Fruit fly (Drosophila melanogaster) ovary, adult (tissue): ENCODE measurements around the gene CG2794.

Source experiments
- CG17801 ChIP-seq: fragments of 200-800 bp; optimal IDR thresholded peaks from 2 replicates; lab custom pipeline; 2019; ENCODE audit warnings: missing biosample characterization, mild to moderate bottlenecking, missing genetic modification characterization, moderate library complexity; ENCODE audit not compliant: partially characterized antibody

Gene CG2794

DNA sequence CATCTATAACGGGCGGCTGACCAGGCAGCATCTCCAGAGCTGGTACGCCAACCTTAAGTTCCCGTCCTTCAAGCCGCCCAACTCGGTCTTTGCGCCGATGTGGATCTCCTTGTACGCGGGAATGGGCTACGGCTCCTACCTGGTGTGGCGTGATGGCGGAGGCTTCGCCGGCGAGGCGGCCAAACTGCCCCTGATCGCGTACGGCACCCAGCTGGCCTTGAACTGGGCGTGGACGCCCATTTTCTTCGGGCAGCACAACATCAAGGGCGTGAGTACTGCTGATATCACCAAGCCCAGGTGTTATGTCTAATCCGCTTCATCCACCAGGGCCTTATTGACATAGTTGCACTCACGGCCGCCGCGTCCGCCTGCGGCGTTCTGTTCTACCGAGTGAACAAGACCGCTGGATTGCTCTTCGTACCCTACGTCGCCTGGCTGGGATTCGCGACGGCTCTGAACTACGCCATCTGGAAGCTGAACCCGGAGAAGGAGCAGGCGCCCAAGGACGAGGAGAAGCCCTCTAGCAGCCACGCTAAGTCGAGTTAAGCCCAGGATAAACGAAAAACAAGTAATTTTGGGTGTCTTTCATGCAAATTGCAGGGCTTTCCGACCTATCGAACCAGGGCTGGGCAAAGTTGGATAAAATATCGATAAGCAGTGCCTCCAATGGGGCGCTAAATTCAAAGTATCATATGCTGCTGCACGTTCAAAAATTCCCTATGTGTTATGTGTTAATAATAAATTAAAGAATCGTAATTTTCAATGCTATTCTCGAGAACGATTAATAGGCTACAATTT is 4.0 kb upstream of the CG2794 start, which contains the start of gene rempA:
Gene rempA (minus strand): TSS at position 541 of the 798 bp plus-strand sequence.
- no peak for TF ChIP-seq CG17801

DNA sequence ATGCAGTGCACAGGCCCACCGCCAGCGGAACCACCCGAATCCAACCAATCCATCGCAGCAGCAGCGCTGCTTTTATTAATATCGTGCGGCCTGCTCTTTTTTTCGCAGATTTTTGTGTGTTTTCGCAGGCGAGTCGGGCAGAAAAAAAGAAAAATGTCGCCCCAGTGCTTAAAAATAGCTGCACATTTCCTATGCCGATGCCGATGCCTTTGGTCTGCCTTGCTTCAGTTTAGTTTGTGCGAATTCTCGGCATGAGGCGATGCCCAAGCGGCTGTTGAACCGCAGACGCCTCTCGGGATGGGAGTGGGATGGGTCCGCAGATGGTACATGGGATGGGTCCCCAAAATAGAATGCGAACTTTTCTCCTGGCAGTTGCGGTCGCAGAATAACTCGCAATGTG is 649 bp upstream of the CG2794 start:
- no peak for TF ChIP-seq CG17801

dm6 chr2L:568030-568429 is 4.1 kb downstream of the CG2794 start, which contains the start of the genes Nle and Sf3b1:
Nle (minus strand) TSS chr2L:568121.
Sf3b1 (plus strand) TSS chr2L:568340.
- TF ChIP-seq CG17801, result peak; percentile 28

DNA sequence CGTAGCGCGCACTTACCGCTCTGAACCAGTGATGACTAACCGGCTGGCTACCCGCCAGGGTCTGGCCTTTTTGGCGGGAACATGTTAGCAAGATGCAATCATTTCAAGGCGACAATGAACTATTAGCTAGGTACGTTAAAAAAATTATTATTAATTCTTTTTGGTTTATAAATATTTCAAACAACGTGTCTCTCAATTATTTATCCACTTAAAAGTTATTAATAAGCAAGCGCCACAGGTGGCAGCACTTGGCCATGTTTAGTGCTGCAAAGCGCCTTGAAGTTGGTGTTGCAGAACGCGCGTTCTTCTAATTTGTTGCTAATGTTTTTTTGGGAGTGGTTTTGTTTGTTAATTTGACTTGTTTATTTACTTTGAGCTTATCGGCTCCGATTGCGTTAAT is 10.3 kb downstream of the CG2794 start, which contains the start of the genes Ipk2 and cold:
Gene Ipk2 (minus strand): TSS at position 39 of the 400 bp plus-strand sequence.
Gene cold (plus strand): TSS at position 66 of the 400 bp plus-strand sequence.
- peak; percentile 81 for TF ChIP-seq CG17801

DNA sequence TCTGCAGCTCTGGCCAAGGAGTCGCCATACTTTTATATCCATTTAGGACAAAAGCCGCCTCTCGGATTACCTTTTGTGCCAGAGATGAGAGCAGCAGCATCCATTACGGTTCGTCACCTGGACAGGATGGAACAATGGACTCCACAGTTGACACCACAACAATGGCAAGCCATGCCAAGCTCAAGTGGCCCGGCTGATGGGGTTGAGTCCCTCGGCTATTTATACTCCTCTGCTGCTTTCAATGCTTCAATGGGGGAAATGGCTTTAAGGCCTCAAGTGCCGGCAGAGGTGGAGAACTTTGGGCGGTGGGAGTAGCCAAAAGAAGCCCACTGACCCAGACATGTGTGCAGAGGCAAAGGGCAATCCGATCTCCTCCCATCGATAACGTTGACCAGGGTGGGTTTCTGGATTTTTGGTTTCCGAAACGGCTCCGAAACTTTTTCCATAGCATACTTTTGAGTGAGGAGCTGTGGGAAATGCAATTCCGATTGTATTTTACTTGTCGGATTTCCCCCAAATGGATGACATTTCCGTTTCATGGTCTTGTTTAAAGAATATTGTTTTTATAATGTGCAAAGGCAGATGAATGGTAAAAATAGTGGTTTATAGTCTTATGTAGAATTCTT is 12.7 kb downstream of the CG2794 start, which contains the start of gene Ptth:
Gene Ptth (minus strand): TSS at position 338 of the 626 bp plus-strand sequence.
- no peak for TF ChIP-seq CG17801

- TF ChIP-seq CG17801, result no peak
Observed at dm6 chr2L:577186-577585, 13.2 kb downstream of the CG2794 start, which contains the start of gene Pph13. Pph13 (plus strand) TSS chr2L:577486.

dm6 chr2L:585268-585667 is 21.3 kb downstream of the CG2794 start:
- TF ChIP-seq CG17801, result no peak

- no peak for TF ChIP-seq CG17801
Observed at dm6 chr2L:591511-591910, 27.5 kb downstream of the CG2794 start.

- TF ChIP-seq CG17801, result no peak
Observed at dm6 chr2L:594048-594447, 30.1 kb downstream of the CG2794 start.

DNA sequence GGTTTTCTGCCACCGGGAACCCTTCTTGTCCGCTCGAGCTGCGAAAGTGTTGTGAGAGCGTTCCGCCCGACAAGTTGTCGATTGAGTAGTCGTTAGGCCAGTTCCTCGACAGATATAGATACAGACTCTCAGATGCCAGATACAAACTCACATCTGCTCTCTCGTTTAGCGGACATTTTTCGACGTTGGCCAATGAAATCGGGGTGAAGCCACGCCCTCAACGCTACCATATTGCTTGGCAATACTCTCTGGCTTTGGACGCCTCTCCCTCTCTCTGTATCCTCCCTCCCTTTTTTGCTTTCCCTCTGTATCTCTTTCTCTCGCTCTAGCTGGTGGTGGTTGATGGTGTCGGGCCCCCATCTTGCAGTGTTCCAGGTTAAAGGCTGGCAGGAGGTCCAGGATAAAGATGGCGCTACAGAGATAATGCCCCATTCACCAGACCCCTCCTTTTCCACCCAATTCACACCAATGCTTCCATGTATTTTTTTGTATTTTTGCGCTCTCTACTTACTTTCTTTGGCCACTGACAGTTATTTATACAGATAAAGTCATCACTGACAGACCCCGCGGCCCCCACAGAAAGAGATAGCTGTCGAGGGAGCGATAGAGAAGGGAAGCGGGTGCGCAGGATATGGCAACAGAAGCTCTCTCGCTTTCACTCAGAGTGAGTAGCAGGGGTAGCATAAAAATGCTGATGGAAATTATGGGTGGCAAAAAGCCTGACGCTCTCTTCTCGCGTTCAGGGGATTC is 30.8 kb downstream of the CG2794 start, which contains the start of gene Gsc:
Gene Gsc (minus strand): TSS at position 51 of the 750 bp plus-strand sequence.
- no peak for TF ChIP-seq CG17801

DNA sequence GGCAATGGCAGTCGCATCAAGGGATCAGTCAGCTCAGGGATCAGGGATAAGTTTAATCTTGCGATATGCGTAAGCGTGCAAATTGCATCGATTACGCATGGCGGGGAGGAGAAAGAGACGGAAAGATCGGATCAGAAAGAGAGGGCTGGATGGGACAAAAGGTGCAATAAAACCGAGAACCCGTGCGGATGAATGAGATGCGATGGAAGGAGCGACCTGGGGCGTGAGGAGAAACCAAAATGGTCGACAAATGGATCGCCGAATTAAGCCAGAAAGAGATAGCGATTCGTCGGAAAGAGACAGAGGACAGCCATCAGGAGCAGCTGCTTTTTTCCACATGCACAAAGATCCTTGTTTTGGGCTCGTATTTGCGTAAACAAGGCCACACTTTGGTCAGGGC is 33.8 kb downstream of the CG2794 start:
- no peak for TF ChIP-seq CG17801

dm6 chr2L:601848-602247 is 37.9 kb downstream of the CG2794 start:
- no peak for TF ChIP-seq CG17801

DNA sequence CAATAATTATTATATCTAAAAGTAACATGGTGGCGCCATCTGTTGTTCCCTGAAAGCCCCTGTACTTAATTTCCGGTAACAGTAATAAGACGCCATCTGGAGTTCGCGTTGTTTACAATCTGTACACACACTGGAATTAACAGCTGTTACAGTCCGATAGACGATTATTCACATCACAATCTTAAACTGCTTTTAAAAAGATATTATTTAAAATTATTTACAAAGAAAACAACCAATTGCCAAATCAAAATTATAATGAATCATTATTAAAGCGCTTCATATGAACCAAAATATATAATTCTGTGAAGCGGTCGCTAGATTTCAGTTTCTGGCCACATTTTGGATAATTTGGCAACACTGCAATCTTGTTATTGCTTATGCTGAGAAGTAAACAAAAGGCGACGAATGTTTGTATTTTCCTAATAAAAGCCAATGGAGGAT is 38.5 kb downstream of the CG2794 start, which contains the start of gene CG13689:
Gene CG13689 (plus strand): TSS at position 375 of the 441 bp plus-strand sequence.
- peak; percentile 2 for TF ChIP-seq CG17801

- no peak for TF ChIP-seq CG17801
Observed at dm6 chr2L:604060-604459, 40.1 kb downstream of the CG2794 start.

DNA sequence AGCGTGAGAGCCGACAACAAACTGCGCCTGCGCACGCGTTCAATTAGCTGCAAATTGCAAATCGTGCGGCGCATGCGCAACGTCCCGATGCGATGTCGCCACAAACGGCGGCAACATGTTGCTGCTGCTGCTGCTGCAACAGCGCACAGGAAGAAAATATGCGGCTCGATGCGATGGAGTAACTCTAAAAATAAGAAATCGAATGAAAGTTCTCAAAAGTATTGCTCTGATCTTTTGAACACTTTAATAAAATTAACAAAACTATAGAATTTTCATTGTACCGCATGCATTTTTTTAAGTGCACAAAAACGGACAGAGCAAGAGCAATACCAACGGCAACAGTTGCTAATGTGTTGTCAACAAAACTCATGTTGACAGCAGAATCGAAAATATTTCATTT is 42.2 kb downstream of the CG2794 start:
- TF ChIP-seq CG17801, result no peak

DNA sequence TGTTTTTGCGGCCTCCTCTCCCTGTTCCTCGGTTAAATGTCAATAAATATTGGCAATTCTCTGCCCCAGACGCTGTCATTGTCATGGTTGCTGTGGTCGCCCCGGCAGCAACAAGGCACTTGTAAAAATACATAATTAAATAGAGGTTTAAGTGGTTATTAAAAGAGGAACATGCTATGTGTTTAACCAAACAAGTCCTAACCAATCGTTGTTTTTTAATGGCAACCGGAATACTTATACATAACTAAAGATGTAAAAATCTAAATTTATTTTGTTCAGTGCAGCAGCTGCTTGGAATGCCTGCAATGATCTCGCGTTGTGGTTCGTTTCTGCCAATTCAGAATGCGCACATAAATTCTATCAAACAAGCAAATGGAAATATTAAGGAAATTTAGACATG is 43.0 kb downstream of the CG2794 start:
- no peak for TF ChIP-seq CG17801

- no peak for TF ChIP-seq CG17801
Observed at dm6 chr2L:608143-608542, 44.2 kb downstream of the CG2794 start.
